Fruit fly (Drosophila melanogaster): ENCODE measurements around the gene RpS3.

DNA sequence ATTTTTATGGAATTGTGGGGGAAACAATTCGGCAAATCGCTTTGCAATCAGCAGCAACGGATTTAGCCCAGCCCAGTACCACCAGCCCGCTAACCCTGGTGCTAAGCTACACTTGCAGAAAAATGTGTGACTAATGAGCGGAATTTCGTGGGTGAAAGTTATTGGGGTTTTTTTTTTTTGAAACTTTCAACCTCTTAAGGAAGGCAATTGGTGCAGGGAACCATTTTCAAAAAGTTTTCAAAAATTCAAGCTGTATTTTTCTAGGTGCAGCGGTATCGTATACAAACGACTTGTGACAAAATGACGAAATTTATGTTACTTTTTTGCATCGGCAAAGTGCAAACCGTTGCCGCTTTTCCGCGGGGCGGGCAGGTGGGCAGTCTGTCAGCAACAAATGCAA, 40.4 kb downstream of the RpS3 start:
- TF ChIP-seq CTCF (optimal IDR thresholded peaks at IDR 0.05): no peak
- TF ChIP-seq CG8478 (optimal IDR thresholded peaks at IDR 0.05): no peak

Measured in S2 (cell line).